Worm (Caenorhabditis elegans): ENCODE results near the gene far-1.

The far-1 gene

DNA sequence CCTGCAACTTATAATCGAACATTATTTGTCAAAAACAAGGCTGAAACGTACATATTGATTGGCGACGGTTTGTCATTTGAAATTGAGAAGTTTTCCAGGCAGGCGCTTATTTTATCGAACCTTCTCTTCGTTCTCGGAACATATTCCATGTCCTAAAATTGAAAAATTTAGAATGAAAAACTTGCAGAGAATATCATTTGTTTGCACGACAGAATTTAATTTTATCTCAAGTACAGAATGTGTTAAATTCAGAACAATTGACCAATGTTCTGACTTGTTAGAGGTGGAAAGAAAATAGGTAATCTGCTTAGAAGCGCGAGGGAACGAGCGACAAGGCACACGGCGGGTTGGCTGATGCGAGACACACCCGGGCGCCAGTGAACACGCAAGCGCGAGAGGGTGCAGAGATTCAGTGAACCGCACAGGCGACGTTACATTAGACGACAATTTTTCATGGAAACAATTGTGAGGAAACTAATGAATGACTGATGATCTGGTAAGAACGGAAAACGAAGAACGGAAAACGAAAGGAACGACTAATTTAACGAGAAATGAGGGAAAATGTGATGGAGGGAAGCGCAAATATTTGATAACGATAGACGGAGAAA, 28.5 kb downstream of the far-1 start (continued):
- TF ChIP-seq ceh-31 (tag; optimal IDR thresholded peaks at IDR 0.05) (peak; percentile 61), ahr-1 (tag; optimal IDR thresholded peaks at IDR 0.05) (no peak), K02D7.2 (tag; optimal IDR thresholded peaks at IDR 0.05) (no peak), mec-3 (tag; optimal IDR thresholded peaks at IDR 0.05; ENCODE audit: borderline replicate concordance) (no peak)

DNA sequence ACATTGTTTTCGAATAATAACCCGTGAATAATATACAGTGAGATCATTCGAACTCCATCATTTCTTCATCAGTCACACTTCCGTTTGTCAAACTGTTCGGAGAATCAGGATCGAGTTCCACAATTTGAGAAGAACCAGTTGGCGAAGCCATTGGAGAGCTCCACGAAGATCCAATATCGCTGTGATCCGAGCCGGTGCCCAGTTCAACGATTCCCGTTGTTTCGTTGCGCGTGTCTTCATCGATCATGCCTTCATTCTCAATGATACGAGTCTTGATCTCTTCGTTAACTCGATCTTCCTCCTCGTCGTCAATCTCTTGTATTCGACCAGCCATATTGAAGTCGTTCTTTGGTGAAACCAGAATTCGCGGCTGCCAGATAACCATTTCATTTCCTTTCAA, 29.3 kb downstream of the far-1 start:
- TF ChIP-seq lim-6 (tag; optimal IDR thresholded peaks at IDR 0.05) (no peak), ceh-19 (GFP tag; optimal IDR thresholded peaks at IDR 0.05) (no peak), K09A11.1 (tag; optimal IDR thresholded peaks at IDR 0.05; ENCODE audit: insufficient read depth) (no peak), ref-2 (tag; optimal IDR thresholded peaks at IDR 0.05) (no peak), ceh-14 (tag; optimal IDR thresholded peaks at IDR 0.05) (no peak), eyg-1 (tag; optimal IDR thresholded peaks at IDR 0.05) (no peak), ceh-9 (tag; optimal IDR thresholded peaks at IDR 0.05) (no peak), ahr-1 (tag; optimal IDR thresholded peaks at IDR 0.05) (no peak), unc-3 (GFP tag; conservative IDR thresholded peaks at IDR 0.05) (no peak), unc-3 (tag; optimal IDR thresholded peaks at IDR 0.05) (no peak), ztf-16 (tag; optimal IDR thresholded peaks at IDR 0.05) (no peak), F13H6.1 (tag; optimal IDR thresholded peaks at IDR 0.05) (no peak), C38D4.7 (GFP tag; optimal IDR thresholded peaks at IDR 0.05) (no peak), sox-4 (tag; optimal IDR thresholded peaks at IDR 0.05) (no peak), pha-2 (tag; optimal IDR thresholded peaks at IDR 0.05) (no peak)

ce11 chrIII:9051119-9051597, 29.8 kb downstream of the far-1 start:
- TF ChIP-seq pqm-1 (tag; optimal IDR thresholded peaks at IDR 0.05) (no peak), mec-3 (tag; optimal IDR thresholded peaks at IDR 0.05; ENCODE audit: borderline replicate concordance) (no peak), unc-42 (tag; optimal IDR thresholded peaks at IDR 0.05) (no peak), unc-55 (GFP tag; optimal IDR thresholded peaks at IDR 0.05) (peak; percentile 89), hlh-13 (GFP tag; optimal IDR thresholded peaks at IDR 0.05) (no peak), ceh-30 (tag; optimal IDR thresholded peaks at IDR 0.05) (peak; percentile 78), K02D7.2 (tag; optimal IDR thresholded peaks at IDR 0.05) (peak; percentile 27), T23F11.4 (GFP tag; optimal IDR thresholded peaks at IDR 0.05) (peak; percentile 15), ama-1 (optimal IDR thresholded peaks at IDR 0.05) (peak; percentile 49), elt-4 (tag; optimal IDR thresholded peaks at IDR 0.05) (no peak), pha-4 (tag; optimal IDR thresholded peaks at IDR 0.05) (no peak), fkh-10 (GFP tag; optimal IDR thresholded peaks at IDR 0.05) (no peak), zip-5 (tag; optimal IDR thresholded peaks at IDR 0.05) (no peak), ahr-1 (tag; optimal IDR thresholded peaks at IDR 0.05) (no peak)

DNA sequence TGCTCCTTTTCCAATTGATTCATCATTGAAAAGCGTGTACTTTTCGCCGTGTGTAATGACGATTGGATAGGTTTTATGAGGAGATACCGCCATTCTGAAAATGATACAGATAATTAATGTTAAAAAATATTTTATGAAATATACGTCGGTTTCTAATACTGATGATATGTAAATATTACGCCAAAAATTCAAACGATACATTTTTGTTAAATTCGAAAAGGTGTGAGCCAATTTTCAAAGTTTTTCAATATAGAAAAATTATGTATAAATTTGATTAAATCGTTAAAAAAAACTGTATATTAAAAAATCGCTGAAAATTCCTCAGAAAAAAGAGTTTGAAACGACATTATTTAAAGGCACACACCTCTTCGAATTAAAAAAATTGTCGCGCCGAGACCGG, 30.4 kb downstream of the far-1 start, which contains the start of gene ikke-1:
Gene ikke-1 (minus strand): TSS at position 101 of the 400 bp plus-strand sequence.
- TF ChIP-seq rnt-1 (tag; optimal IDR thresholded peaks at IDR 0.05), result no peak
- no peak for TF ChIP-seq sox-4 (tag; optimal IDR thresholded peaks at IDR 0.05)
- no peak for TF ChIP-seq nfya-1 (tag; optimal IDR thresholded peaks at IDR 0.05)
- no peak for TF ChIP-seq fkh-10 (GFP tag; optimal IDR thresholded peaks at IDR 0.05)
- TF ChIP-seq hlh-13 (GFP tag; optimal IDR thresholded peaks at IDR 0.05), result no peak
- no peak for TF ChIP-seq che-1 (tag; optimal IDR thresholded peaks at IDR 0.05)
- no peak for TF ChIP-seq unc-3 (GFP tag; conservative IDR thresholded peaks at IDR 0.05)
- TF ChIP-seq unc-3 (tag; optimal IDR thresholded peaks at IDR 0.05), result no peak
- TF ChIP-seq pha-4 (tag; optimal IDR thresholded peaks at IDR 0.05), result no peak
- no peak for TF ChIP-seq C08G9.2 (tag; optimal IDR thresholded peaks at IDR 0.05)
- no peak for TF ChIP-seq ama-1 (optimal IDR thresholded peaks at IDR 0.05)
- TF ChIP-seq ets-4 (tag; optimal IDR thresholded peaks at IDR 0.05), result no peak

DNA sequence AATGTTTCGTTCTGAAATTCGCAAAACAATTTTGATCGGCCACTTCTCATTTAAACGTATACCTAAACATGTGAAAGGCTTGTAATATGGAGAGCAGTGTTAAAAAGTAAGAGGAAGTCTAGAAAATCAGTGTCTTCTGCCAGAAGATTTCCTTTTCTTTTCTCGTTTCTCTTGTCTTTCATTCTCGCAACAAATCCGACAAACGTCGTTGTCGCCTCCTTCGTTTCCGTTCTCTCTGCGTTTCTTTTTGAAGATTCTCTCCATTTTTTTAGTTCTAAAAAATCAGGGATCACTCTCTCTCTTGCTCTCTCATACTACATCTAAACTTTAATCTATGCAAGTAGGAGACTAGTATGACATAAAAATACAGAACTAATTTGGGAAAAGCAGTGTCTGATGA, 33.7 kb downstream of the far-1 start:
- TF ChIP-seq nhr-232 (tag; optimal IDR thresholded peaks at IDR 0.05) (no peak), ahr-1 (tag; optimal IDR thresholded peaks at IDR 0.05) (no peak), ets-4 (tag; optimal IDR thresholded peaks at IDR 0.05) (no peak), fkh-6 (tag; optimal IDR thresholded peaks at IDR 0.05) (no peak), C08G9.2 (tag; optimal IDR thresholded peaks at IDR 0.05) (no peak), sox-2 (GFP tag; IDR thresholded peaks at IDR 0.05) (no peak), unc-55 (GFP tag; optimal IDR thresholded peaks at IDR 0.05) (no peak), pqm-1 (tag; optimal IDR thresholded peaks at IDR 0.05) (no peak), pax-1 (tag; optimal IDR thresholded peaks at IDR 0.05) (no peak), F13H6.1 (tag; optimal IDR thresholded peaks at IDR 0.05) (no peak), ceh-30 (tag; optimal IDR thresholded peaks at IDR 0.05) (no peak), nfya-1 (tag; optimal IDR thresholded peaks at IDR 0.05) (no peak), hlh-8 (tag; optimal IDR thresholded peaks at IDR 0.05) (no peak), odd-2 (tag; optimal IDR thresholded peaks at IDR 0.05) (no peak), che-1 (tag; optimal IDR thresholded peaks at IDR 0.05) (no peak), ceh-31 (tag; optimal IDR thresholded peaks at IDR 0.05) (no peak), pros-1 (tag; optimal IDR thresholded peaks at IDR 0.05) (no peak), ceh-18 (tag; optimal IDR thresholded peaks at IDR 0.05) (no peak)
